Worm (Caenorhabditis elegans): ENCODE measurements around the gene Y71H2AM.3.

Gene Y71H2AM.3

ce11 chrIII:2768635-2769034 is 36.6 kb upstream of the Y71H2AM.3 start, which contains the start of gene swsn-3 (continued):
- TF ChIP-seq cebp-1 (GFP tag; IDR thresholded peaks at IDR 0.05) = no peak
- peak; percentile 76 for TF ChIP-seq cebp-1 (tag; optimal IDR thresholded peaks at IDR 0.05)
- TF ChIP-seq lin-35 (GFP tag; optimal IDR thresholded peaks at IDR 0.05) = peak in 1 of 3 experiments; percentile 89
- no peak for TF ChIP-seq F57C9.4 (tag; optimal IDR thresholded peaks at IDR 0.05)
- no peak for TF ChIP-seq ZK185.1 (tag; optimal IDR thresholded peaks at IDR 0.05; ENCODE audit: poor library complexity, severe bottlenecking)
- TF ChIP-seq F22D6.2 (tag; optimal IDR thresholded peaks at IDR 0.05) = no peak
- TF ChIP-seq madf-6 (GFP tag; IDR thresholded peaks at IDR 0.05) = peak; percentile 84
- TF ChIP-seq ztf-6 (GFP tag; IDR thresholded peaks at IDR 0.05) = no peak
- no peak for TF ChIP-seq F10E7.11 (tag; optimal IDR thresholded peaks at IDR 0.05)
- TF ChIP-seq egrh-3 (GFP tag; IDR thresholded peaks at IDR 0.05) = 0 out of 2 replicates have a peak, but pooled peaks have one; percentile 14
- no peak for TF ChIP-seq ceh-58 (GFP tag; IDR thresholded peaks at IDR 0.05)
- no peak; the same call in 1 of the 2 replicates for TF ChIP-seq attf-3 (GFP tag; conservative IDR thresholded peaks at IDR 0.05)
- peak; percentile 73 for TF ChIP-seq B0336.3 (GFP tag; IDR thresholded peaks at IDR 0.05)
- TF ChIP-seq dpff-1 (tag; optimal IDR thresholded peaks at IDR 0.05) = no peak
- peak; percentile 32 for TF ChIP-seq mxl-1 (tag; optimal IDR thresholded peaks at IDR 0.05)
- TF ChIP-seq atf-7 (tag; optimal IDR thresholded peaks at IDR 0.05) = peak; percentile 7
- peak; percentile 15 for TF ChIP-seq gei-17 (GFP tag; optimal IDR thresholded peaks at IDR 0.05)
- no peak for TF ChIP-seq egl-18 (GFP tag; IDR thresholded peaks at IDR 0.05)
- peak; percentile 62 for TF ChIP-seq him-1 (tag; optimal IDR thresholded peaks at IDR 0.05)
- no peak for TF ChIP-seq ztf-3 (GFP tag; optimal IDR thresholded peaks at IDR 0.05)
- TF ChIP-seq F57A8.1 (GFP tag; optimal IDR thresholded peaks at IDR 0.05) = no peak
- peak; percentile 73 for TF ChIP-seq snpc-4 (GFP tag; optimal IDR thresholded peaks at IDR 0.05)
- peak; percentile 11 to 70 (median 62) for TF ChIP-seq snpc-4 (tag; optimal IDR thresholded peaks at IDR 0.05)
- TF ChIP-seq nfya-2 (GFP tag; IDR thresholded peaks at IDR 0.05) = no peak
- 0 out of 2 replicates have a peak, but pooled peaks have one; percentile 15 for TF ChIP-seq let-526 (GFP tag; IDR thresholded peaks at IDR 0.05)
- peak; percentile 57 for TF ChIP-seq ztf-18 (tag; optimal IDR thresholded peaks at IDR 0.05)
- TF ChIP-seq lir-1 (GFP tag; conservative IDR thresholded peaks at IDR 0.05) = peak; percentile 41; the same call in 1 of the 2 replicates
- TF ChIP-seq nhr-80 (tag; optimal IDR thresholded peaks at IDR 0.05) = peak; percentile 43
- no peak; the same call in 1 of the 2 replicates for TF ChIP-seq ekl-4 (GFP tag; IDR thresholded peaks at IDR 0.05)
- TF ChIP-seq snpc-1.1 (tag; optimal IDR thresholded peaks at IDR 0.05; ENCODE audit: insufficient read depth) = peak; percentile 68
- peak; percentile 49 for TF ChIP-seq repo-1 (tag; optimal IDR thresholded peaks at IDR 0.05)
- TF ChIP-seq ceh-91 (GFP tag; IDR thresholded peaks at IDR 0.05) = peak; percentile 57
- TF ChIP-seq zfh-2 (GFP tag; conservative IDR thresholded peaks at IDR 0.05) = no peak
- TF ChIP-seq somi-1 (GFP tag; optimal IDR thresholded peaks at IDR 0.05) = no peak
- peak; percentile 79 for TF ChIP-seq C06A6.2 (GFP tag; conservative IDR thresholded peaks at IDR 0.05)
- 0 out of 2 replicates have a peak, but pooled peaks have one; percentile 37 for TF ChIP-seq madf-3 (GFP tag; IDR thresholded peaks at IDR 0.05)
- TF ChIP-seq B0261.1 (tag; optimal IDR thresholded peaks at IDR 0.05) = no peak
- no peak for TF ChIP-seq die-1 (tag; optimal IDR thresholded peaks at IDR 0.05)
- peak; percentile 69 for TF ChIP-seq Y53G8AR.9 (GFP tag; conservative IDR thresholded peaks at IDR 0.05)
- no peak for TF ChIP-seq hsf-1 (GFP tag; IDR thresholded peaks at IDR 0.05)
- no peak for TF ChIP-seq sdz-38 (tag; optimal IDR thresholded peaks at IDR 0.05)
- TF ChIP-seq madf-10 (tag; optimal IDR thresholded peaks at IDR 0.05) = peak; percentile 13
- peak; percentile 79 for TF ChIP-seq D2030.7 (GFP tag; IDR thresholded peaks at IDR 0.05)
- TF ChIP-seq unc-130 (GFP tag; optimal IDR thresholded peaks at IDR 0.05) = peak; percentile 68
- TF ChIP-seq T26A5.8 (tag; optimal IDR thresholded peaks at IDR 0.05) = no peak
- TF ChIP-seq nhr-120 (GFP tag; IDR thresholded peaks at IDR 0.05) = no peak
